Worm (Caenorhabditis elegans) whole organism, L2 larva: ENCODE results near the gene C44C1.1.

Experiments
- ZK546.5 ChIP-seq: sonication (generic microtip); optimal IDR thresholded peaks from 2 replicates; lab custom pipeline; 2017; ENCODE audit warnings: missing biosample characterization, missing genetic modification characterization
- ama-1 ChIP-seq: fragments of 150-350 bp; optimal IDR thresholded peaks from 2 replicates; lab custom pipeline; 2018; ENCODE audit warnings: inconsistent platforms
- blmp-1 ChIP-seq: sonication (generic microtip); optimal IDR thresholded peaks from 2 replicates; lab custom pipeline; 2017; ENCODE audit warnings: missing genetic modification characterization, mild to moderate bottlenecking, missing compliant biosample characterization, antibody characterized with exemption, moderate library complexity; ENCODE audit not compliant: insufficient read depth
- ceh-16 ChIP-seq: fragments of 150-350 bp; optimal IDR thresholded peaks from 2 replicates; lab custom pipeline; 2014; ENCODE audit warnings: missing biosample characterization, missing genetic modification characterization
- dmd-4 ChIP-seq: sonication (generic microtip); optimal IDR thresholded peaks from 2 replicates; lab custom pipeline; 2017; ENCODE audit warnings: missing biosample characterization, missing genetic modification characterization
- elt-1 ChIP-seq: fragments of 150-350 bp; optimal IDR thresholded peaks from 2 replicates; lab custom pipeline; 2014; ENCODE audit warnings: missing biosample characterization, missing genetic modification characterization
- mbf-1 ChIP-seq: sonication (generic microtip); optimal IDR thresholded peaks from 2 replicates; lab custom pipeline; 2017; ENCODE audit warnings: missing biosample characterization, missing genetic modification characterization
- nhr-11 ChIP-seq: fragments of 150-350 bp; optimal IDR thresholded peaks from 2 replicates; lab custom pipeline; 2014; ENCODE audit warnings: missing biosample characterization, missing genetic modification characterization
- nhr-23 ChIP-seq: fragments of 150-350 bp; optimal IDR thresholded peaks from 2 replicates; lab custom pipeline; 2014; ENCODE audit warnings: missing biosample characterization, missing genetic modification reagents, missing genetic modification characterization
- nhr-25 ChIP-seq: fragments of 150-350 bp; sonication (generic microtip); optimal IDR thresholded peaks from 3 replicates; lab custom pipeline; 2014; ENCODE audit warnings: missing biosample characterization, missing genetic modification characterization
- nhr-77 ChIP-seq: fragments of 150-350 bp; optimal IDR thresholded peaks from 2 replicates; lab custom pipeline; 2014; ENCODE audit warnings: missing biosample characterization, missing genetic modification characterization
- sma-3 ChIP-seq: sonication (generic microtip); optimal IDR thresholded peaks from 2 replicates; lab custom pipeline; 2016; ENCODE audit warnings: missing genetic modification reagents, missing genetic modification characterization, missing compliant biosample characterization
- snpc-4 ChIP-seq: fragments of 150-350 bp; optimal IDR thresholded peaks from 2 replicates; lab custom pipeline; 2014; ENCODE audit warnings: missing biosample characterization, missing genetic modification characterization
- ztf-11 ChIP-seq: sonication (generic microtip); optimal IDR thresholded peaks from 2 replicates; lab custom pipeline; 2017; ENCODE audit warnings: missing biosample characterization, missing genetic modification characterization

DNA sequence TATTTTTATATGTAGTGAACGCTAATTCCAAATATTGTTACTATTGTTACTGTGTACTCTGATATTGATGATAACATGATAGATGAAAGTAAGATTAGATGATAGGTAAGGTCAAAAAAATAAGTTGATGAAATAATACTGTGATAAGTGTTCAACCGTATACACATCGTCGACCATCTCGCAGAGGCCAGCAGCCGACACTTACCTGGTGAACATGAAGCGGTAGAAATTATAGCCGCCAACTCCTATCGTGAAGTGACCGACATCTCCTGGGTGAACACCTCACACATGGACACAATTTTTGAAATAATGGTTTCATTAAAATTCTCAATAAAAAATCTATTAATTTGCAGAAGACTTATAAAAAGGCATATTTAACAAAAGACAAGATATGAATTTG, 46.8 kb downstream of the C44C1.1 start:
- TF ChIP-seq ama-1 (lab: Kevin White, UChicago) (no peak), ztf-11 (no peak), nhr-11 (tag; lab: Kevin White, UChicago) (no peak), ceh-16 (tag; lab: Kevin White, UChicago) (no peak), elt-1 (tag; lab: Kevin White, UChicago) (no peak), nhr-77 (tag; lab: Kevin White, UChicago) (no peak), nhr-25 (no peak), dmd-4 (tag; lab: Kevin White, UChicago) (no peak), snpc-4 (tag; lab: Kevin White, UChicago) (peak; percentile 53), mbf-1 (tag; lab: Kevin White, UChicago) (no peak), nhr-23 (tag; lab: Kevin White, UChicago) (no peak), ZK546.5 (no peak), sma-3 (GFP tag; lab: Kevin White, UChicago) (no peak), blmp-1 (tag; lab: Kevin White, UChicago) (no peak)
